Worm (Caenorhabditis elegans) whole organism, young adult: ENCODE measurements around the gene R151.8.
A peak's percentile ranks its signal among the peaks of the same experiment; 100 is the strongest.

ENCODE experiments used
- B0035.1 ChIP-seq: sonication (generic microtip); optimal IDR thresholded peaks from 2 replicates; lab custom pipeline; 2016; ENCODE audit warnings: missing genetic modification characterization, mild to moderate bottlenecking, missing compliant biosample characterization, missing genotype, missing genetic modification reagents
- B0336.3 ChIP-seq: fragments of 200-800 bp; sonication (Bioruptor generic); IDR thresholded peaks from 2 replicates; pipeline ENCODE4 v1.3.6; 2022; ENCODE audit warnings: missing genetic modification characterization, missing compliant biosample characterization
- C06A6.2 ChIP-seq: fragments of 200-800 bp; sonication (Bioruptor generic); conservative IDR thresholded peaks from 2 replicates; pipeline ENCODE4 v1.3.6; 2022; ENCODE audit warnings: missing genetic modification characterization, missing compliant biosample characterization
- D2030.7 ChIP-seq: fragments of 200-800 bp; sonication (Bioruptor generic); IDR thresholded peaks from 2 replicates; pipeline ENCODE4 v1.3.6; 2022; ENCODE audit warnings: missing genetic modification reagents, missing genetic modification characterization, missing compliant biosample characterization
- F10E7.11 ChIP-seq: sonication (generic microtip); optimal IDR thresholded peaks from 2 replicates; lab custom pipeline; 2017; ENCODE audit warnings: mild to moderate bottlenecking, missing genetic modification characterization, moderate library complexity, missing compliant biosample characterization
- F22D6.2 ChIP-seq: sonication (generic microtip); optimal IDR thresholded peaks from 2 replicates; lab custom pipeline; 2016; ENCODE audit warnings: mild to moderate bottlenecking, missing genetic modification characterization, missing compliant biosample characterization
- F23B12.7 ChIP-seq: sonication (generic microtip); optimal IDR thresholded peaks from 2 replicates; lab custom pipeline; 2017; ENCODE audit warnings: missing genetic modification characterization, mild to moderate bottlenecking, missing compliant biosample characterization, antibody characterized with exemption, moderate library complexity; ENCODE audit not compliant: insufficient read depth
- F52B5.7 ChIP-seq: sonication (generic microtip); optimal IDR thresholded peaks from 2 replicates; lab custom pipeline; 2016; ENCODE audit warnings: mild to moderate bottlenecking, missing genetic modification characterization, missing compliant biosample characterization
- F55B11.4 ChIP-seq: sonication (generic microtip); optimal IDR thresholded peaks from 2 replicates; lab custom pipeline; 2016; ENCODE audit warnings: missing compliant biosample characterization, missing genetic modification characterization, borderline replicate concordance; ENCODE audit not compliant: insufficient read depth
- F57A8.1 ChIP-seq: fragments of 200-800 bp; sonication (Bioruptor generic); optimal IDR thresholded peaks from 2 replicates; lab custom pipeline; 2018; ENCODE audit warnings: mild to moderate bottlenecking, missing genetic modification characterization, moderate library complexity, missing compliant biosample characterization
- F57C9.4 ChIP-seq: sonication (generic microtip); optimal IDR thresholded peaks from 2 replicates; lab custom pipeline; 2017; ENCODE audit warnings: mild to moderate bottlenecking, missing genetic modification characterization, missing compliant biosample characterization
- T26A5.8 ChIP-seq: sonication (generic microtip); optimal IDR thresholded peaks from 2 replicates; lab custom pipeline; 2016; ENCODE audit warnings: missing genetic modification characterization, missing compliant biosample characterization
- Y53F4B.3 ChIP-seq: fragments of 200-800 bp; sonication (Bioruptor generic); IDR thresholded peaks from 2 replicates; pipeline ENCODE4 v1.3.6; 2022; ENCODE audit warnings: missing genetic modification reagents, missing genetic modification characterization, missing compliant biosample characterization
- Y95B8A.8 ChIP-seq: fragments of 200-800 bp; sonication (Bioruptor generic); IDR thresholded peaks from 2 replicates; pipeline ENCODE4 v1.3.6; 2022; ENCODE audit warnings: missing genetic modification reagents, missing genetic modification characterization, missing compliant biosample characterization
- ZK185.1 ChIP-seq: sonication (generic microtip); optimal IDR thresholded peaks from 2 replicates; lab custom pipeline; 2016; ENCODE audit warnings: mild to moderate bottlenecking, missing genetic modification characterization, missing compliant biosample characterization; ENCODE audit not compliant: poor library complexity, severe bottlenecking
- attf-6 ChIP-seq: fragments of 200-800 bp; sonication (Bioruptor generic); IDR thresholded peaks from 2 replicates; pipeline ENCODE4 v1.3.6; 2022; ENCODE audit warnings: missing genetic modification reagents, missing genetic modification characterization, missing compliant biosample characterization
- bed-1 ChIP-seq: fragments of 200-800 bp; sonication (Bioruptor generic); IDR thresholded peaks from 2 replicates; pipeline ENCODE4 v1.3.6; 2022; ENCODE audit warnings: missing genetic modification reagents, missing genetic modification characterization, missing compliant biosample characterization
- cebp-1 ChIP-seq, 2 experiments: fragments of 200-800 bp in 1 of 2; sonication (Bioruptor generic) in 1 of 2; sonication (generic microtip) in 1 of 2; IDR thresholded peaks in 1 of 2; optimal IDR thresholded peaks in 1 of 2; 2 replicates each; pipeline versions ENCODE4 v1.3.6 to Lab custom; 2017 to 2022; ENCODE audit warnings: missing compliant biosample characterization in 2 of 2, missing genetic modification characterization in 2 of 2, mild to moderate bottlenecking in 1 of 2, missing genetic modification reagents in 1 of 2, moderate library complexity in 1 of 2
- ceh-100 ChIP-seq: fragments of 200-800 bp; sonication (Bioruptor generic); IDR thresholded peaks from 2 replicates; pipeline ENCODE4 v1.3.6; 2022; ENCODE audit warnings: missing genetic modification reagents, missing genetic modification characterization, missing compliant biosample characterization
- ceh-27 ChIP-seq: fragments of 200-800 bp; sonication (Bioruptor generic); optimal IDR thresholded peaks from 2 replicates; lab custom pipeline; 2018; ENCODE audit warnings: mild to moderate bottlenecking, missing genetic modification characterization, moderate library complexity, missing compliant biosample characterization
- dpl-1 ChIP-seq: fragments of 150-350 bp; optimal IDR thresholded peaks from 2 replicates; lab custom pipeline; 2014; ENCODE audit warnings: missing biosample characterization, missing genetic modification reagents, missing genetic modification characterization
- egl-18 ChIP-seq: fragments of 200-800 bp; sonication (Bioruptor generic); IDR thresholded peaks from 2 replicates; pipeline ENCODE4 v1.3.6; 2022; ENCODE audit warnings: missing genetic modification reagents, missing genetic modification characterization, missing compliant biosample characterization
- egl-44 ChIP-seq: fragments of 200-800 bp; sonication (Bioruptor generic); IDR thresholded peaks from 2 replicates; pipeline ENCODE4 v1.3.6; 2022; ENCODE audit warnings: missing genetic modification reagents, missing genetic modification characterization, missing compliant biosample characterization
- fkh-3 ChIP-seq: sonication (generic microtip); optimal IDR thresholded peaks from 2 replicates; lab custom pipeline; 2016; ENCODE audit warnings: mild to moderate bottlenecking, missing genetic modification characterization, missing compliant biosample characterization
- him-1 ChIP-seq: sonication (generic microtip); optimal IDR thresholded peaks from 2 replicates; lab custom pipeline; 2016; ENCODE audit warnings: missing genotype, missing genetic modification reagents, missing genetic modification characterization, missing compliant biosample characterization
- hlh-26 ChIP-seq: fragments of 200-800 bp; sonication (Bioruptor generic); conservative IDR thresholded peaks from 2 replicates; pipeline ENCODE4 v1.3.6; 2022; ENCODE audit warnings: missing genetic modification reagents, missing genetic modification characterization, missing compliant biosample characterization
- hsf-1 ChIP-seq: fragments of 200-800 bp; sonication (Bioruptor generic); IDR thresholded peaks from 2 replicates; pipeline ENCODE4 v1.3.6; 2022; ENCODE audit warnings: missing genetic modification reagents, missing genetic modification characterization, missing compliant biosample characterization
- lag-1 ChIP-seq: fragments of 200-800 bp; sonication (Bioruptor generic); IDR thresholded peaks from 2 replicates; pipeline ENCODE4 v1.3.6; 2022; ENCODE audit warnings: missing genetic modification reagents, missing genetic modification characterization, missing compliant biosample characterization
- let-526 ChIP-seq: fragments of 200-800 bp; sonication (Bioruptor generic); IDR thresholded peaks from 2 replicates; pipeline ENCODE4 v1.3.6; 2022; ENCODE audit warnings: missing genetic modification reagents, missing genetic modification characterization, missing compliant biosample characterization
- let-607 ChIP-seq, 2 experiments: fragments of 200-800 bp in 1 of 2; sonication (Bioruptor generic) in 1 of 2; sonication (generic microtip) in 1 of 2; optimal IDR thresholded peaks; 2 replicates each; lab custom pipeline; 2016 to 2018; ENCODE audit warnings: mild to moderate bottlenecking in 2 of 2, missing compliant biosample characterization in 2 of 2, missing genetic modification characterization in 2 of 2, moderate library complexity in 2 of 2, missing genotype in 1 of 2
- lin-26 ChIP-seq: fragments of 200-800 bp; sonication (Bioruptor generic); IDR thresholded peaks from 2 replicates; pipeline ENCODE4 v1.3.6; 2022; ENCODE audit warnings: missing genetic modification reagents, missing genetic modification characterization, missing compliant biosample characterization
- lin-35 ChIP-seq, 3 experiments: fragments of 150-350 bp in 2 of 3; sonication (generic microtip) in 1 of 3; optimal IDR thresholded peaks; 2 replicates each; lab custom pipeline; 2014 to 2018; ENCODE audit warnings: missing biosample characterization in 3 of 3, missing genetic modification characterization in 3 of 3, missing genetic modification reagents in 3 of 3
- lir-1 ChIP-seq: fragments of 200-800 bp; sonication (Bioruptor generic); conservative IDR thresholded peaks from 2 replicates; pipeline ENCODE4 v1.3.6; 2022; ENCODE audit warnings: missing genetic modification reagents, missing genetic modification characterization, missing compliant biosample characterization
- lsy-27 ChIP-seq: sonication (generic microtip); optimal IDR thresholded peaks from 2 replicates; lab custom pipeline; 2017; ENCODE audit warnings: missing genetic modification characterization, mild to moderate bottlenecking, missing compliant biosample characterization, antibody characterized with exemption, missing genotype, borderline replicate concordance; ENCODE audit not compliant: insufficient read depth
- madf-6 ChIP-seq: fragments of 200-800 bp; sonication (Bioruptor generic); IDR thresholded peaks from 2 replicates; pipeline ENCODE4 v1.3.6; 2022; ENCODE audit warnings: missing genetic modification reagents, missing genetic modification characterization, missing compliant biosample characterization
- mel-28 ChIP-seq: sonication (generic microtip); optimal IDR thresholded peaks from 2 replicates; lab custom pipeline; 2016; ENCODE audit warnings: borderline replicate concordance, mild to moderate bottlenecking, missing genetic modification characterization, missing compliant biosample characterization
- mes-4 ChIP-seq: sonication (generic microtip); optimal IDR thresholded peaks from 2 replicates; lab custom pipeline; 2016; ENCODE audit warnings: missing genotype, missing genetic modification characterization, missing compliant biosample characterization
- nhr-80 ChIP-seq: sonication (generic microtip); optimal IDR thresholded peaks from 2 replicates; lab custom pipeline; 2016; ENCODE audit warnings: missing genetic modification characterization, missing compliant biosample characterization
- pbrm-1 ChIP-seq: fragments of 200-800 bp; sonication (Bioruptor generic); IDR thresholded peaks from 2 replicates; pipeline ENCODE4 v1.3.6; 2022; ENCODE audit warnings: missing genetic modification reagents, missing genetic modification characterization, missing compliant biosample characterization
- pha-4 ChIP-seq: fragments of 150-350 bp; sonication (generic microtip); optimal IDR thresholded peaks from 2 replicates; lab custom pipeline; 2014; ENCODE audit warnings: missing biosample characterization, missing genetic modification reagents, missing genetic modification characterization
- sea-2 ChIP-seq: fragments of 200-800 bp; sonication (Bioruptor generic); IDR thresholded peaks from 2 replicates; pipeline ENCODE4 v1.3.6; 2022; ENCODE audit warnings: missing genetic modification characterization, missing compliant biosample characterization
- snpc-1.1 ChIP-seq: sonication (generic microtip); optimal IDR thresholded peaks from 2 replicates; lab custom pipeline; 2017; ENCODE audit warnings: missing genetic modification characterization, mild to moderate bottlenecking, missing compliant biosample characterization, antibody characterized with exemption, moderate library complexity, missing genotype, missing genetic modification reagents; ENCODE audit not compliant: insufficient read depth
- snpc-1.3 ChIP-seq: sonication (generic microtip); optimal IDR thresholded peaks from 2 replicates; lab custom pipeline; 2017; ENCODE audit warnings: missing genetic modification characterization, mild to moderate bottlenecking, missing compliant biosample characterization, antibody characterized with exemption, moderate library complexity, missing genotype, missing genetic modification reagents; ENCODE audit not compliant: insufficient read depth
- sptf-2 ChIP-seq: fragments of 200-800 bp; sonication (Bioruptor generic); optimal IDR thresholded peaks from 2 replicates; lab custom pipeline; 2018; ENCODE audit warnings: mild to moderate bottlenecking, missing genetic modification characterization, missing compliant biosample characterization
- xnd-1 ChIP-seq: sonication (generic microtip); optimal IDR thresholded peaks from 2 replicates; lab custom pipeline; 2016; ENCODE audit warnings: missing genotype, missing genetic modification reagents, missing genetic modification characterization, missing compliant biosample characterization
- ztf-22 ChIP-seq: fragments of 200-800 bp; sonication (Bioruptor generic); optimal IDR thresholded peaks from 2 replicates; lab custom pipeline; 2018; ENCODE audit warnings: mild to moderate bottlenecking, missing genetic modification characterization, moderate library complexity, missing compliant biosample characterization

Gene R151.8

ce11 chrIII:7189581-7190128, 39.9 kb downstream of the R151.8 start, which contains the start of gene rps-21 (continued):
- TF ChIP-seq attf-6 (GFP tag; lab: Robert Waterston, UW) (no peak), lsy-27 (tag; lab: Kevin White, UChicago) (no peak), lin-35 (GFP tag; optimal IDR thresholded peaks at IDR 0.05; lab: Kevin White, UChicago) (peak in 1 of 3 experiments; percentile 74), T26A5.8 (tag; lab: Kevin White, UChicago) (no peak), snpc-1.1 (tag; lab: Kevin White, UChicago) (no peak), let-607 (tag; optimal IDR thresholded peaks at IDR 0.05; lab: Kevin White, UChicago) (no peak), mel-28 (no peak), F10E7.11 (tag; lab: Kevin White, UChicago) (no peak), ztf-22 (no peak), B0035.1 (tag; lab: Kevin White, UChicago) (no peak), Y53F4B.3 (GFP tag; lab: Robert Waterston, UW) (no peak), Y95B8A.8 (peak; percentile 67; the same call in 1 of the 2 replicates), hlh-26 (GFP tag; lab: Robert Waterston, UW) (no peak), nhr-80 (peak; percentile 42), lag-1 (GFP tag; lab: Robert Waterston, UW) (no peak), ZK185.1 (tag; lab: Kevin White, UChicago) (no peak), ceh-100 (GFP tag; lab: Robert Waterston, UW) (peak; percentile 46; the same call in 1 of the 2 replicates), D2030.7 (0 out of 2 replicates have a peak, but pooled peaks have one; percentile 25), lir-1 (GFP tag; lab: Robert Waterston, UW) (no peak), lin-26 (GFP tag; lab: Robert Waterston, UW) (no peak), F52B5.7 (tag; lab: Kevin White, UChicago) (no peak), xnd-1 (tag; lab: Kevin White, UChicago) (no peak), egl-18 (no peak), sea-2 (GFP tag; lab: Robert Waterston, UW) (no peak), dpl-1 (GFP tag; lab: Kevin White, UChicago) (peak; percentile 51), him-1 (tag; lab: Kevin White, UChicago) (no peak), F22D6.2 (tag; lab: Kevin White, UChicago) (no peak), C06A6.2 (GFP tag; lab: Robert Waterston, UW) (no peak), B0336.3 (GFP tag; lab: Robert Waterston, UW) (no peak), pbrm-1 (GFP tag; lab: Robert Waterston, UW) (peak; percentile 77), F57C9.4 (tag; lab: Kevin White, UChicago) (no peak), let-526 (GFP tag; lab: Robert Waterston, UW) (no peak), bed-1 (GFP tag; lab: Robert Waterston, UW) (no peak), hsf-1 (no peak), F55B11.4 (tag; lab: Kevin White, UChicago) (no peak), madf-6 (GFP tag; lab: Robert Waterston, UW) (peak; percentile 59), pha-4 (tag; lab: Kevin White, UChicago) (no peak), sptf-2 (GFP tag; lab: Kevin White, UChicago) (no peak), cebp-1 (GFP tag; IDR thresholded peaks at IDR 0.05; lab: Robert Waterston, UW) (0 out of 2 replicates have a peak, but pooled peaks have one; percentile 10), cebp-1 (tag; optimal IDR thresholded peaks at IDR 0.05; lab: Kevin White, UChicago) (peak; percentile 42), egl-44 (GFP tag; lab: Robert Waterston, UW) (no peak), ceh-27 (GFP tag; lab: Kevin White, UChicago) (peak; percentile 43), mes-4 (tag; lab: Kevin White, UChicago) (no peak), snpc-1.3 (tag; lab: Kevin White, UChicago) (peak; percentile 26), F23B12.7 (tag; lab: Kevin White, UChicago) (peak; percentile 88), fkh-3 (tag; lab: Kevin White, UChicago) (no peak), F57A8.1 (GFP tag; lab: Kevin White, UChicago) (no peak)
